Fruit fly (Drosophila melanogaster) S2 (cell line): ENCODE measurements around the gene CG43062.

ENCODE experiments used
- CG8478 ChIP-seq: fragments of >200 bp; optimal IDR thresholded peaks from 2 replicates; lab custom pipeline; 2018
- CTCF ChIP-seq, 2 experiments: fragments of >200 bp; optimal IDR thresholded peaks; 2 replicates each; lab custom pipeline; 2018

DNA sequence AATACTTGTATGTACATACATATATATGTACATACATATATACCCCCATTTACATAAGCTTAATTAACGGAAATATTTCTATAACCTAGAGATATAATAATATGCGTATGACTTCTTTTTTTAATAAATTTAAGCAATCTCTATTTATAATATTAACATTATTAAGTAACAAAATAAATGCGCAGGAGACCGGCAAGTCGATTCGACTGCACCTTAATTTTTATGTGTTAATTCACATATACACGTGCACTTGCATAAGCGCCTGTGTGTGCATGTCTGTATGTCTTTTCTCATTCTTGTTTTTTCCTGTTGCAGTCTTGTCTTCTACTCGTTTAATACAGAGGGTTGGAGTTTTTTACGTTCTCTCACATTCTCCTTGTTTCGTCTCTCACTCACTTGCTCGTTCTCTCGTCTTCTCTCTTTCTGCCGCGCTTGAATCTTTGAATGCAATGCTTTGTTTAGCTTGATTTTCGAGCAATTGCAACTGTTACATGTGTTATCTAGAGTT is 30.1 kb downstream of the CG43062 start:
- no peak for TF ChIP-seq CG8478 (lab: Kevin White, UChicago)
- no peak for TF ChIP-seq CTCF (optimal IDR thresholded peaks at IDR 0.05; lab: Kevin White, UChicago)
